Fruit fly (Drosophila melanogaster) whole organism, embryonic: ENCODE measurements around the gene CG15922.

Experiments
- BtbVII ChIP-seq: fragments of 200-800 bp; sonication (Bioruptor generic); optimal IDR thresholded peaks from 3 replicates; lab custom pipeline; 2017; ENCODE audit warnings: missing biosample characterization, mild to moderate bottlenecking, missing genetic modification characterization
- CG10543 ChIP-seq: fragments of 200-800 bp; sonication (Bioruptor generic); optimal IDR thresholded peaks from 3 replicates; lab custom pipeline; 2017; ENCODE audit warnings: missing biosample characterization, mild to moderate bottlenecking, missing genetic modification characterization, moderate library complexity
- CG11093 ChIP-seq: fragments of 200-800 bp; sonication (Bioruptor generic); IDR thresholded peaks from 3 replicates; pipeline ENCODE4 v1.3.6; 2022; ENCODE audit warnings: missing biosample characterization, missing genetic modification characterization
- CG11696 ChIP-seq: fragments of 200-800 bp; sonication (Bioruptor generic); IDR thresholded peaks from 2 replicates; pipeline ENCODE4 v1.3.6; 2022; ENCODE audit warnings: missing biosample characterization, missing genetic modification characterization
- CG12071 ChIP-seq: fragments of 200-800 bp; sonication (Bioruptor generic); optimal IDR thresholded peaks from 3 replicates; lab custom pipeline; 2018; ENCODE audit warnings: missing biosample characterization, mild to moderate bottlenecking, missing genetic modification characterization
- CG12155 ChIP-seq: fragments of 200-800 bp; sonication (Bioruptor generic); optimal IDR thresholded peaks from 3 replicates; lab custom pipeline; 2016; ENCODE audit warnings: missing biosample characterization, missing genetic modification characterization
- CG1233 ChIP-seq: fragments of 200-800 bp; sonication (Bioruptor generic); optimal IDR thresholded peaks from 4 replicates; lab custom pipeline; 2018; ENCODE audit warnings: missing biosample characterization, mild to moderate bottlenecking, missing genetic modification characterization
- CG12942 ChIP-seq: fragments of 200-800 bp; sonication (Bioruptor generic); optimal IDR thresholded peaks from 3 replicates; lab custom pipeline; 2016; ENCODE audit warnings: missing biosample characterization, missing genetic modification characterization
- CG14710 ChIP-seq: fragments of 200-800 bp; sonication (Bioruptor generic); optimal IDR thresholded peaks from 3 replicates; lab custom pipeline; 2019; ENCODE audit warnings: missing biosample characterization, mild to moderate bottlenecking, missing genetic modification characterization, moderate library complexity
- CG15073 ChIP-seq: fragments of 200-800 bp; sonication (Bioruptor generic); optimal IDR thresholded peaks from 2 replicates; lab custom pipeline; 2016; ENCODE audit warnings: missing biosample characterization, missing genetic modification characterization
- CG18011 ChIP-seq: fragments of 200-800 bp; sonication (Bioruptor generic); optimal IDR thresholded peaks from 2 replicates; lab custom pipeline; 2017; ENCODE audit warnings: missing biosample characterization, missing genetic modification characterization, mild to moderate bottlenecking, moderate library complexity, missing genotype
- CG18476 ChIP-seq: fragments of 200-800 bp; sonication (Bioruptor generic); optimal IDR thresholded peaks from 2 replicates; lab custom pipeline; 2016; ENCODE audit warnings: missing biosample characterization, mild to moderate bottlenecking, missing genetic modification characterization
- CG18764 ChIP-seq: fragments of 200-800 bp; sonication (Bioruptor generic); optimal IDR thresholded peaks from 3 replicates; lab custom pipeline; 2016; ENCODE audit warnings: missing biosample characterization, missing genetic modification characterization
- CG32532 ChIP-seq: fragments of 200-800 bp; sonication (Bioruptor generic); IDR thresholded peaks from 2 replicates; pipeline ENCODE4 v1.3.6; 2022; ENCODE audit warnings: missing biosample characterization, missing genetic modification characterization
- CG3838 ChIP-seq: fragments of 200-800 bp; sonication (Bioruptor generic); optimal IDR thresholded peaks from 3 replicates; lab custom pipeline; 2016; ENCODE audit warnings: missing biosample characterization, missing genetic modification characterization
- CG4404 ChIP-seq: fragments of 200-800 bp; sonication (Bioruptor generic); IDR thresholded peaks from 2 replicates; pipeline ENCODE4 v1.3.6; 2022; ENCODE audit warnings: missing biosample characterization, missing genetic modification characterization
- CG6654 ChIP-seq: fragments of 200-800 bp; sonication (Bioruptor generic); optimal IDR thresholded peaks from 2 replicates; lab custom pipeline; 2017; ENCODE audit warnings: missing biosample characterization, mild to moderate bottlenecking, missing genetic modification characterization
- CG7357 ChIP-seq: fragments of 200-800 bp; sonication (Bioruptor generic); IDR thresholded peaks from 3 replicates; pipeline ENCODE4 v1.3.6; 2022; ENCODE audit warnings: missing biosample characterization, missing genetic modification characterization
- CG7745 ChIP-seq: fragments of 200-800 bp; sonication (Bioruptor generic); optimal IDR thresholded peaks from 2 replicates; lab custom pipeline; 2018; ENCODE audit warnings: missing biosample characterization, mild to moderate bottlenecking, missing genetic modification characterization, moderate library complexity
- CG9876 ChIP-seq: fragments of 200-800 bp; sonication (Bioruptor generic); optimal IDR thresholded peaks from 2 replicates; lab custom pipeline; 2016; ENCODE audit warnings: missing biosample characterization, missing genetic modification characterization
- Drgx ChIP-seq: fragments of 200-800 bp; sonication (Bioruptor generic); IDR thresholded peaks from 2 replicates; pipeline ENCODE4 v1.3.6; 2022; ENCODE audit warnings: missing biosample characterization, missing genetic modification characterization
- Fer1 ChIP-seq: fragments of 200-800 bp; sonication (Bioruptor generic); optimal IDR thresholded peaks from 2 replicates; lab custom pipeline; 2017; ENCODE audit warnings: missing biosample characterization, mild to moderate bottlenecking, missing genetic modification characterization
- Gug ChIP-seq: fragments of 200-800 bp; sonication (Bioruptor generic); IDR thresholded peaks from 4 replicates; pipeline ENCODE4 v1.3.6; 2022; ENCODE audit warnings: missing biosample characterization, missing genetic modification characterization
- HHEX ChIP-seq: fragments of 200-800 bp; sonication (Bioruptor generic); optimal IDR thresholded peaks from 3 replicates; lab custom pipeline; 2017; ENCODE audit warnings: missing biosample characterization, mild to moderate bottlenecking, missing genetic modification characterization, missing genetic modification reagents
- Hr3 ChIP-seq: fragments of 200-800 bp; sonication (Bioruptor generic); optimal IDR thresholded peaks from 3 replicates; lab custom pipeline; 2016; ENCODE audit warnings: missing biosample characterization, missing genetic modification characterization
- Hr39 ChIP-seq: fragments of >200 bp; optimal IDR thresholded peaks from 2 replicates; lab custom pipeline; 2017
- Mad ChIP-seq: fragments of 200-800 bp; sonication (Bioruptor generic); optimal IDR thresholded peaks from 2 replicates; lab custom pipeline; 2016; ENCODE audit warnings: missing biosample characterization, missing genetic modification characterization
- Nf-YA ChIP-seq: fragments of 200-800 bp; sonication (Bioruptor generic); IDR thresholded peaks from 2 replicates; pipeline ENCODE4 v1.3.6; 2022; ENCODE audit warnings: missing biosample characterization, missing genetic modification characterization
- Rfx ChIP-seq: fragments of 200-800 bp; sonication (Bioruptor generic); IDR thresholded peaks from 2 replicates; pipeline ENCODE4 v1.3.6; 2022; ENCODE audit warnings: missing biosample characterization, missing genetic modification characterization
- Rx ChIP-seq: fragments of 200-800 bp; sonication (Bioruptor generic); IDR thresholded peaks from 2 replicates; pipeline ENCODE4 v1.3.6; 2022; ENCODE audit warnings: missing biosample characterization, missing genetic modification characterization
- Sox100B ChIP-seq: fragments of 200-800 bp; sonication (Bioruptor generic); optimal IDR thresholded peaks from 3 replicates; lab custom pipeline; 2018; ENCODE audit warnings: missing biosample characterization, mild to moderate bottlenecking, missing genetic modification characterization
- TFAM ChIP-seq: fragments of 200-800 bp; sonication (Bioruptor generic); optimal IDR thresholded peaks from 2 replicates; lab custom pipeline; 2017; ENCODE audit warnings: missing biosample characterization, missing genetic modification characterization, inconsistent platforms
- YL-1 ChIP-seq: fragments of 200-800 bp; sonication (Bioruptor generic); optimal IDR thresholded peaks from 3 replicates; lab custom pipeline; 2017; ENCODE audit warnings: missing biosample characterization, mild to moderate bottlenecking, missing genetic modification characterization
- ara ChIP-seq: fragments of 200-800 bp; sonication (Bioruptor generic); IDR thresholded peaks from 2 replicates; pipeline ENCODE4 v1.3.6; 2022; ENCODE audit warnings: missing biosample characterization, missing genetic modification characterization
- cad ChIP-seq: fragments of >200 bp; optimal IDR thresholded peaks from 2 replicates; lab custom pipeline; 2017; ENCODE audit warnings: missing biosample characterization, missing genetic modification characterization
- caup ChIP-seq: fragments of 200-800 bp; sonication (Bioruptor generic); optimal IDR thresholded peaks from 3 replicates; lab custom pipeline; 2017; ENCODE audit warnings: missing biosample characterization, mild to moderate bottlenecking, missing genetic modification characterization, moderate library complexity; ENCODE audit not compliant: severe bottlenecking
- crol ChIP-seq: fragments of 200-800 bp; sonication (Bioruptor generic); IDR thresholded peaks from 2 replicates; pipeline ENCODE4 v1.3.6; 2022; ENCODE audit warnings: missing biosample characterization, missing genetic modification characterization
- dimm ChIP-seq: fragments of 200-800 bp; sonication (Bioruptor generic); IDR thresholded peaks from 2 replicates; pipeline ENCODE4 v1.3.6; 2022; ENCODE audit warnings: missing biosample characterization, missing genetic modification characterization
- gfzf ChIP-seq: fragments of 200-800 bp; sonication (Bioruptor generic); optimal IDR thresholded peaks from 2 replicates; lab custom pipeline; 2016; ENCODE audit warnings: missing biosample characterization, mild to moderate bottlenecking, missing genetic modification characterization, moderate library complexity
- grau ChIP-seq: fragments of 200-800 bp; optimal IDR thresholded peaks from 3 replicates; lab custom pipeline; 2019; ENCODE audit warnings: missing biosample characterization, mild to moderate bottlenecking, missing genetic modification characterization, moderate library complexity
- hkb ChIP-seq, 2 experiments: fragments of 200-800 bp in 1 of 2; fragments of >200 bp in 1 of 2; sonication (Bioruptor generic) in 1 of 2; IDR thresholded peaks in 1 of 2; optimal IDR thresholded peaks in 1 of 2; 2 replicates each; pipeline versions ENCODE4 v1.3.6 to Lab custom; 2017 to 2022; ENCODE audit warnings: missing biosample characterization in 1 of 2, missing genetic modification characterization in 1 of 2
- kay ChIP-seq: fragments of 200-800 bp; sonication (Bioruptor generic); optimal IDR thresholded peaks from 2 replicates; lab custom pipeline; 2016; ENCODE audit warnings: missing biosample characterization, missing genetic modification characterization
- kni ChIP-seq: fragments of 200-800 bp; sonication (Bioruptor generic); optimal IDR thresholded peaks from 3 replicates; lab custom pipeline; 2017; ENCODE audit warnings: mild to moderate bottlenecking, missing biosample characterization, missing genetic modification reagents, missing genetic modification characterization
- mirr ChIP-seq: fragments of 200-800 bp; sonication (Bioruptor generic); optimal IDR thresholded peaks from 3 replicates; lab custom pipeline; 2018; ENCODE audit warnings: missing biosample characterization, mild to moderate bottlenecking, missing genetic modification characterization
- otp ChIP-seq: fragments of 200-800 bp; sonication (Bioruptor generic); IDR thresholded peaks from 3 replicates; pipeline ENCODE4, ENCODE4 v1.3.6; 2022; ENCODE audit warnings: missing biosample characterization, missing genetic modification characterization
- p53 ChIP-seq: fragments of 200-800 bp; sonication (Bioruptor generic); optimal IDR thresholded peaks from 2 replicates; lab custom pipeline; 2016; ENCODE audit warnings: missing biosample characterization, missing genetic modification characterization
- rib ChIP-seq: fragments of 200-800 bp; sonication (Bioruptor generic); IDR thresholded peaks from 2 replicates; pipeline ENCODE4 v1.3.6; 2022; ENCODE audit warnings: missing biosample characterization, missing genetic modification characterization
- ro ChIP-seq: fragments of 200-800 bp; sonication (Bioruptor generic); IDR thresholded peaks from 2 replicates; pipeline ENCODE4 v1.3.6; 2022; ENCODE audit warnings: missing biosample characterization, missing genetic modification characterization
- seq ChIP-seq: fragments of 200-800 bp; sonication (Bioruptor generic); IDR thresholded peaks from 2 replicates; pipeline ENCODE4 v1.3.6; 2022; ENCODE audit warnings: missing biosample characterization, missing genetic modification characterization
- so ChIP-seq: fragments of 200-800 bp; sonication (Bioruptor generic); IDR thresholded peaks from 3 replicates; pipeline ENCODE4 v1.3.6; 2022; ENCODE audit warnings: missing biosample characterization, missing genetic modification characterization
- ttk ChIP-seq: fragments of 200-800 bp; sonication (Bioruptor generic); IDR thresholded peaks from 2 replicates; pipeline ENCODE4 v2.1.2; 2022; ENCODE audit warnings: missing biosample characterization, missing genetic modification characterization
- zf30C ChIP-seq: fragments of 200-800 bp; sonication (Bioruptor generic); optimal IDR thresholded peaks from 3 replicates; lab custom pipeline; 2018; ENCODE audit warnings: missing biosample characterization, mild to moderate bottlenecking, missing genetic modification characterization

The CG15922 gene

dm6 chr3R:20555023-20555422 is 5.1 kb downstream of the CG15922 start (continued):
- TF ChIP-seq so (GFP tag; lab: Robert Waterston, UW) (peak; percentile 49; the same call in 1 of the 3 replicates), BtbVII (peak; percentile 81), CG11093 (GFP tag; lab: Robert Waterston, UW) (peak; percentile 38; the same call in 1 of the 3 replicates), CG7357 (GFP tag; lab: Robert Waterston, UW) (no peak), ara (GFP tag; lab: Robert Waterston, UW) (no peak), crol (GFP tag; lab: Robert Waterston, UW) (no peak), CG15073 (GFP tag; lab: Kevin White, UChicago) (no peak), Fer1 (GFP tag; lab: Kevin White, UChicago) (peak; percentile 74), grau (tag; lab: Kevin White, UChicago) (peak; percentile 36), Hr39 (no peak), Rfx (peak; percentile 81), ttk (GFP tag; lab: Robert Waterston, UW) (0 out of 2 replicates have a peak, but pooled peaks have one; percentile 20), Mad (GFP tag; lab: Kevin White, UChicago) (no peak), HHEX (GFP tag; lab: Kevin White, UChicago) (peak; percentile 54), CG3838 (GFP tag; lab: Kevin White, UChicago) (no peak), Gug (GFP tag; lab: Robert Waterston, UW) (no peak), kni (GFP tag; lab: Kevin White, UChicago) (no peak), CG12155 (no peak), kay (GFP tag; lab: Kevin White, UChicago) (peak; percentile 46), seq (GFP tag; lab: Robert Waterston, UW) (no peak), otp (GFP tag; lab: Robert Waterston, UW) (no peak), CG4404 (no peak), rib (GFP tag; lab: Robert Waterston, UW) (no peak; the same call in 1 of the 2 replicates), CG7745 (no peak), Hr3 (GFP tag; lab: Kevin White, UChicago) (no peak), CG12942 (GFP tag; lab: Kevin White, UChicago) (no peak), ro (GFP tag; lab: Robert Waterston, UW) (no peak; the same call in 1 of the 2 replicates), zf30C (no peak), p53 (GFP tag; lab: Kevin White, UChicago) (no peak), TFAM (GFP tag; lab: Kevin White, UChicago) (no peak), CG6654 (GFP tag; lab: Kevin White, UChicago) (no peak), gfzf (GFP tag; lab: Kevin White, UChicago) (no peak), CG9876 (no peak), dimm (no peak), Rx (GFP tag; lab: Robert Waterston, UW) (no peak), CG14710 (tag; lab: Kevin White, UChicago) (no peak), CG18011 (GFP tag; lab: Kevin White, UChicago) (no peak), CG18476 (GFP tag; lab: Kevin White, UChicago) (peak; percentile 5), Drgx (GFP tag; lab: Robert Waterston, UW) (peak; percentile 33; the same call in 1 of the 2 replicates), CG11696 (GFP tag; lab: Robert Waterston, UW) (peak; percentile 95), caup (GFP tag; lab: Kevin White, UChicago) (peak; percentile 37), cad (no peak), Sox100B (peak; percentile 56), hkb (optimal IDR thresholded peaks at IDR 0.05; lab: Kevin White, UChicago) (no peak), hkb (GFP tag; IDR thresholded peaks at IDR 0.05; lab: Robert Waterston, UW) (peak; percentile 76), YL-1 (GFP tag; lab: Kevin White, UChicago) (no peak), CG18764 (GFP tag; lab: Kevin White, UChicago) (no peak), CG32532 (GFP tag; lab: Robert Waterston, UW) (peak; percentile 86), mirr (GFP tag; lab: Kevin White, UChicago) (peak; percentile 42), CG10543 (GFP tag; lab: Kevin White, UChicago) (no peak), Nf-YA (GFP tag; lab: Robert Waterston, UW) (no peak), CG1233 (GFP tag; lab: Kevin White, UChicago) (peak; percentile 50), CG12071 (GFP tag; lab: Kevin White, UChicago) (no peak)
